Worm (Caenorhabditis elegans) whole organism, midembryonic: ENCODE data around the gene vps-2.

Experiments used
- T22C8.4 ChIP-seq: fragments of 200-800 bp; sonication (Bioruptor generic); IDR thresholded peaks from 2 replicates; pipeline ENCODE4 v1.3.6; 2022; ENCODE audit warnings: missing genetic modification characterization, missing compliant biosample characterization
- cog-1 ChIP-seq: sonication (generic microtip); optimal IDR thresholded peaks from 2 replicates; lab custom pipeline; 2016; ENCODE audit warnings: missing genetic modification characterization, missing compliant biosample characterization
- flt-1 ChIP-seq: fragments of 200-800 bp; sonication (Bioruptor generic); IDR thresholded peaks from 2 replicates; pipeline ENCODE4 v1.3.6; 2022; ENCODE audit warnings: missing genetic modification characterization, missing compliant biosample characterization
- klf-2 ChIP-seq: fragments of 200-800 bp; sonication (Bioruptor generic); conservative IDR thresholded peaks from 2 replicates; pipeline ENCODE4 v1.3.6; 2022; ENCODE audit warnings: missing genetic modification reagents, missing genetic modification characterization, missing compliant biosample characterization
- med-1 ChIP-seq: sonication (generic microtip); optimal IDR thresholded peaks from 2 replicates; lab custom pipeline; 2017; ENCODE audit warnings: missing genetic modification characterization, mild to moderate bottlenecking, missing compliant biosample characterization, antibody characterized with exemption, missing genetic modification reagents; ENCODE audit not compliant: insufficient read depth
- ref-1 ChIP-seq: fragments of 200-800 bp; sonication (Bioruptor generic); conservative IDR thresholded peaks from 2 replicates; pipeline ENCODE4 v1.3.6; 2022; ENCODE audit warnings: missing genetic modification reagents, missing genetic modification characterization, missing compliant biosample characterization
- tab-1 ChIP-seq: fragments of 200-800 bp; sonication (Bioruptor generic); IDR thresholded peaks from 2 replicates; pipeline ENCODE4 v1.3.6; 2022; ENCODE audit warnings: missing genetic modification characterization, missing compliant biosample characterization
- ztf-23 ChIP-seq: fragments of 200-800 bp; sonication (Bioruptor generic); IDR thresholded peaks from 2 replicates; pipeline ENCODE4 v1.3.6; 2022; ENCODE audit warnings: missing genetic modification reagents, missing genetic modification characterization, missing compliant biosample characterization
- ztf-29 ChIP-seq: fragments of 200-800 bp; sonication (Bioruptor generic); IDR thresholded peaks from 2 replicates; pipeline ENCODE4 v1.3.6; 2022; ENCODE audit warnings: missing genetic modification reagents, missing genetic modification characterization, missing compliant biosample characterization

ce11 chrII:12799364-12799763 is 31.3 kb upstream of the vps-2 start:
- TF ChIP-seq cog-1 (no peak), flt-1 (GFP tag; lab: Robert Waterston, UW) (peak; percentile 25; the same call in 1 of the 2 replicates), ref-1 (GFP tag; lab: Robert Waterston, UW) (no peak), ztf-29 (GFP tag; lab: Robert Waterston, UW) (no peak), med-1 (GFP tag; lab: Kevin White, UChicago) (no peak), klf-2 (GFP tag; lab: Robert Waterston, UW) (no peak), tab-1 (no peak), T22C8.4 (GFP tag; lab: Robert Waterston, UW) (no peak), ztf-23 (GFP tag; lab: Robert Waterston, UW) (0 out of 2 replicates have a peak, but pooled peaks have one; percentile 8)
